Fruit fly (Drosophila melanogaster): ENCODE results near the gene Cpr65Ea.

dm6 chr3L:7082168-7082567, 4.2 kb downstream of the Cpr65Ea start:
- TF ChIP-seq CG13204 (GFP tag; optimal IDR thresholded peaks at IDR 0.05): no peak
- TF ChIP-seq CG17806 (tag; optimal IDR thresholded peaks at IDR 0.05): no peak
- TF ChIP-seq CG14655 (GFP tag; optimal IDR thresholded peaks at IDR 0.05): no peak
- TF ChIP-seq gl (tag; optimal IDR thresholded peaks at IDR 0.05): no peak
- TF ChIP-seq CG4496 (GFP tag; IDR thresholded peaks at IDR 0.05): 0 out of 3 replicates have a peak, but pooled peaks have one; percentile 19
- TF ChIP-seq Pif1A (GFP tag; optimal IDR thresholded peaks at IDR 0.05): no peak
- TF ChIP-seq Pif1B (GFP tag; optimal IDR thresholded peaks at IDR 0.05): no peak
- no peak for TF ChIP-seq CG15710 (tag; optimal IDR thresholded peaks at IDR 0.05)
- no peak for TF ChIP-seq D1 (tag; optimal IDR thresholded peaks at IDR 0.05)
- TF ChIP-seq Snoo (tag; optimal IDR thresholded peaks at IDR 0.05): no peak
- TF ChIP-seq Ets98B (GFP tag; IDR thresholded peaks at IDR 0.05): no peak
- no peak for TF ChIP-seq EcR (GFP tag; optimal IDR thresholded peaks at IDR 0.05)

Data from whole organism, pupa.